Fruit fly (Drosophila melanogaster) whole organism, prepupa: ENCODE measurements around the gene Cralbp.

ENCODE experiments used
- CG10631 ChIP-seq: fragments of 200-800 bp; sonication (Bioruptor generic); optimal IDR thresholded peaks from 2 replicates; lab custom pipeline; 2016; ENCODE audit warnings: missing biosample characterization, missing genetic modification characterization
- CG1621 ChIP-seq: fragments of 200-800 bp; sonication (Bioruptor generic); optimal IDR thresholded peaks from 3 replicates; lab custom pipeline; 2018; ENCODE audit warnings: missing biosample characterization, mild to moderate bottlenecking, missing genetic modification characterization
- CG32006 ChIP-seq: fragments of 200-800 bp; sonication (Bioruptor generic); optimal IDR thresholded peaks from 3 replicates; lab custom pipeline; 2017; ENCODE audit warnings: missing biosample characterization, mild to moderate bottlenecking, missing genetic modification characterization
- CG8319 ChIP-seq: fragments of 200-800 bp; sonication (Bioruptor generic); optimal IDR thresholded peaks from 3 replicates; lab custom pipeline; 2016; ENCODE audit warnings: missing biosample characterization, missing genetic modification characterization
- Eip75B ChIP-seq: fragments of 200-800 bp; sonication (Bioruptor generic); optimal IDR thresholded peaks from 3 replicates; lab custom pipeline; 2016; ENCODE audit warnings: missing biosample characterization, missing genetic modification characterization
- Eip78C ChIP-seq: fragments of 200-800 bp; sonication (Bioruptor generic); peaks from one replicate; lab custom pipeline; 2016; ENCODE audit warnings: missing biosample characterization, missing genetic modification characterization
- Gug ChIP-seq: fragments of 200-800 bp; sonication (Bioruptor generic); IDR thresholded peaks from 2 replicates; pipeline ENCODE4 v1.3.6; 2022; ENCODE audit warnings: missing biosample characterization, missing genetic modification characterization
- Hr39 ChIP-seq: fragments of 200-800 bp; sonication (Bioruptor generic); optimal IDR thresholded peaks from 2 replicates; lab custom pipeline; 2016; ENCODE audit warnings: missing biosample characterization, missing genetic modification characterization
- Hr4 ChIP-seq: fragments of 200-800 bp; sonication (Bioruptor generic); optimal IDR thresholded peaks from 3 replicates; lab custom pipeline; 2016; ENCODE audit warnings: missing biosample characterization, missing genetic modification characterization
- OdsH ChIP-seq: fragments of 200-800 bp; sonication (Bioruptor generic); optimal IDR thresholded peaks from 3 replicates; lab custom pipeline; 2016; ENCODE audit warnings: missing biosample characterization, missing genetic modification characterization
- Sox102F ChIP-seq: fragments of 200-800 bp; sonication (Bioruptor generic); optimal IDR thresholded peaks from 2 replicates; lab custom pipeline; 2016; ENCODE audit warnings: missing biosample characterization, mild to moderate bottlenecking, missing genetic modification characterization
- cyc ChIP-seq: fragments of 200-800 bp; sonication (Bioruptor generic); optimal IDR thresholded peaks from 3 replicates; lab custom pipeline; 2016; ENCODE audit warnings: missing biosample characterization, missing genetic modification characterization
- fd59A ChIP-seq: fragments of 200-800 bp; sonication (Bioruptor generic); optimal IDR thresholded peaks from 2 replicates; lab custom pipeline; 2017; ENCODE audit warnings: missing biosample characterization, mild to moderate bottlenecking, missing genetic modification characterization, missing genetic modification reagents
- salr ChIP-seq, 2 experiments: fragments of 200-800 bp; sonication (Bioruptor generic); optimal IDR thresholded peaks; 3 replicates each; lab custom pipeline; 2016 to 2018; ENCODE audit warnings: missing biosample characterization in 2 of 2, missing genetic modification characterization in 2 of 2, mild to moderate bottlenecking in 1 of 2

DNA sequence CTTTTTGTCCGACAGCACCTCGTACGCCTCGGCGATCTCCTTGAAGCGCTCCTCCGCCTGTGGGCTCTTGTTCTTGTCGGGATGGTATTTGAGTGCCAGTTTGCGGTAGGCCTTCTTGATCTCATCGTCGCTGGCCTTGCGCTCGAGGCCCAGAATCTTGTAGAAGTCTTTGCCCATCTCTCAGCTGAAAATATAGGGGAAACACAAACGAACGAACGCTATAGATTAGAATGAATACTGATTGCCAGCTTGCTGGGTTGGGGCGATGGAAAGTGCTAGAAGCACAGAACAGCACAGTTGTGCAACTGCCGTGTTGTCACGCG lies 35.1 kb downstream of the Cralbp start:
- TF ChIP-seq Eip75B (GFP tag; lab: Kevin White, UChicago): no peak
- TF ChIP-seq OdsH: no peak
- no peak for TF ChIP-seq CG10631 (GFP tag; lab: Kevin White, UChicago)
- no peak for TF ChIP-seq Hr39 (GFP tag; lab: Kevin White, UChicago)
- no peak for TF ChIP-seq Hr4
- TF ChIP-seq CG1621 (tag; lab: Kevin White, UChicago): no peak
- TF ChIP-seq salr (GFP tag; optimal IDR thresholded peaks at IDR 0.05; lab: Kevin White, UChicago): no peak
- TF ChIP-seq CG32006: no peak
- TF ChIP-seq CG8319 (GFP tag; lab: Kevin White, UChicago): no peak
- no peak for TF ChIP-seq Eip78C (GFP tag; lab: Kevin White, UChicago)
- TF ChIP-seq Gug: no peak
- TF ChIP-seq cyc (GFP tag; lab: Kevin White, UChicago): no peak
- TF ChIP-seq fd59A: no peak
- TF ChIP-seq Sox102F (GFP tag; lab: Kevin White, UChicago): no peak
